Fruit fly (Drosophila melanogaster): Measurements from ENCODE around the gene CG16775.

CG16775 gene

DNA sequence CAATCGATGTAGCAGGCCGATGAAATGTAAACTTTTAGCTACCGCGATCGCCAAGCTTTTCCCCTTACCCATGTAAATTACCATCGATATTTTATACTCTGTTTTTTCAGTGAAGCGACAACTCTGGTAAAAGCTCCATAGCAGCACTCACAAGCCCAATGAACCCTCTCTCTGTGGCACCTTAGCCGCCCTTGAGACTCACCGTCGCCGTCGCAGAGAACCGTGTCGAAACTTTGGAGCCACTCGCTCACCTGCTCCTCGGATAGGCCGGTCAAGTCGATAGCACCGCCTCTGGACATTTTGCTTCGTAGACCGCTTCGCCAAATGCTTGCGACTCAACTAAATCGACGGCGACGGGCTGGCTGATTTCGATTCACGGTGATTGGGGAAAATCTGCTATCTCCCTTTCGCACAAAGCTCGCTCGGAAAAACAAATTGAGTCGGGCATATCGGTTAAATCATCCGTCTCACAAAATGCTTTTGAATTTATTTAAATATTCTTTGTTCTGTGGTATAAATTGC lies 45.3 kb downstream of the CG16775 start, which contains the start of gene CG5577:
CG5577 (minus strand) TSS at position 343 of the 522 bp plus-strand sequence.
- peak; percentile 6; the same call in 1 of the 3 replicates for TF ChIP-seq eg (GFP tag; IDR thresholded peaks at IDR 0.05)
- no peak for TF ChIP-seq cyc (GFP tag; optimal IDR thresholded peaks at IDR 0.05)
- TF ChIP-seq Smox (GFP tag; optimal IDR thresholded peaks at IDR 0.05): no peak
- no peak for TF ChIP-seq CG11902 (GFP tag; optimal IDR thresholded peaks at IDR 0.05)
- TF ChIP-seq CG3919 (GFP tag; optimal IDR thresholded peaks at IDR 0.05): peak; percentile 18
- TF ChIP-seq Eip78C (GFP tag): peak; percentile 63
- TF ChIP-seq Met (GFP tag; optimal IDR thresholded peaks at IDR 0.05): peak; percentile 29
- TF ChIP-seq CG16779 (tag; optimal IDR thresholded peaks at IDR 0.05): peak; percentile 8
- TF ChIP-seq vri (GFP tag; optimal IDR thresholded peaks at IDR 0.05): peak; percentile 42
- TF ChIP-seq Sox15 (GFP tag; optimal IDR thresholded peaks at IDR 0.05): no peak
- TF ChIP-seq CG6276 (GFP tag; optimal IDR thresholded peaks at IDR 0.05): no peak
- peak; percentile 13 for TF ChIP-seq Hr4 (GFP tag; optimal IDR thresholded peaks at IDR 0.05)
- TF ChIP-seq svp (GFP tag): peak; percentile 95
- no peak for TF ChIP-seq OdsH (GFP tag; optimal IDR thresholded peaks at IDR 0.05)
- TF ChIP-seq CG34406 (GFP tag; optimal IDR thresholded peaks at IDR 0.05): peak; percentile 3
- TF ChIP-seq Sox102F (GFP tag; optimal IDR thresholded peaks at IDR 0.05): peak; percentile 48
- TF ChIP-seq Sox14 (GFP tag; optimal IDR thresholded peaks at IDR 0.05): peak; percentile 32
- no peak for TF ChIP-seq CG8319 (GFP tag; optimal IDR thresholded peaks at IDR 0.05)
- peak; percentile 13 for TF ChIP-seq pdm3 (GFP tag; optimal IDR thresholded peaks at IDR 0.05)
- TF ChIP-seq CG8632 (GFP tag; optimal IDR thresholded peaks at IDR 0.05): peak; percentile 8

All from whole organism, prepupa.